Worm (Caenorhabditis elegans) whole organism, dauer: Measurements from ENCODE around the gene col-119.

ENCODE experiments used
- unc-62 ChIP-seq: sonication (generic microtip); optimal IDR thresholded peaks from 2 replicates; lab custom pipeline; 2017; ENCODE audit warnings: missing biosample characterization, missing genetic modification reagents, missing genetic modification characterization

Gene col-119

ce11 chrIV:8979695-8980094 lies at the start of gene col-119:
TSS of gene col-119 (minus strand) at chrIV:8979795.
- no peak for TF ChIP-seq unc-62 (GFP tag; lab: Kevin White, UChicago)

ce11 chrIV:9021245-9021779 lies 41.7 kb upstream of the col-119 start:
- no peak for TF ChIP-seq unc-62 (GFP tag; lab: Kevin White, UChicago)

- TF ChIP-seq unc-62 (GFP tag; lab: Kevin White, UChicago) = no peak
Measured at ce11 chrIV:9020840-9021239, 41.2 kb upstream of the col-119 start, which contains the start of gene C53D6.4. TSS of gene C53D6.4 (minus strand) at chrIV:9020940.

- TF ChIP-seq unc-62 (GFP tag; lab: Kevin White, UChicago) = no peak
Measured at ce11 chrIV:9016477-9016876, 36.9 kb upstream of the col-119 start, which contains the start of gene acc-2. TSS of gene acc-2 (plus strand) at chrIV:9016777.

ce11 chrIV:9010257-9010656 lies 30.7 kb upstream of the col-119 start, which contains the start of gene C53D6.11:
TSS of gene C53D6.11 (plus strand) at chrIV:9010584.
- no peak for TF ChIP-seq unc-62 (GFP tag; lab: Kevin White, UChicago)

- no peak for TF ChIP-seq unc-62 (GFP tag; lab: Kevin White, UChicago)
Measured at ce11 chrIV:9007947-9008346, 28.4 kb upstream of the col-119 start.

ce11 chrIV:9005310-9005709 lies 25.7 kb upstream of the col-119 start, which contains the start of gene unc-129:
TSS of gene unc-129 (minus strand) at chrIV:9005410.
- no peak for TF ChIP-seq unc-62 (GFP tag; lab: Kevin White, UChicago)

- TF ChIP-seq unc-62 (GFP tag; lab: Kevin White, UChicago) = no peak
Measured at ce11 chrIV:9002636-9003035, 23.0 kb upstream of the col-119 start, which contains the start of gene C53D6.8. TSS of gene C53D6.8 (minus strand) at chrIV:9002736.

- no peak for TF ChIP-seq unc-62 (GFP tag; lab: Kevin White, UChicago)
Measured at ce11 chrIV:9001184-9001583, 21.6 kb upstream of the col-119 start.

- no peak for TF ChIP-seq unc-62 (GFP tag; lab: Kevin White, UChicago)
Measured at ce11 chrIV:9000664-9001063, 21.1 kb upstream of the col-119 start.

- no peak for TF ChIP-seq unc-62 (GFP tag; lab: Kevin White, UChicago)
Measured at ce11 chrIV:8994487-8994886, 14.9 kb upstream of the col-119 start.

ce11 chrIV:8992786-8993185 lies 13.2 kb upstream of the col-119 start, which contains the start of gene mltn-12:
TSS of gene mltn-12 (plus strand) at chrIV:8993086.
- TF ChIP-seq unc-62 (GFP tag; lab: Kevin White, UChicago) = no peak

ce11 chrIV:8986761-8987316 lies 7.2 kb upstream of the col-119 start, which contains the start of gene bre-1:
TSS of gene bre-1 (plus strand) at chrIV:8987266.
- TF ChIP-seq unc-62 (GFP tag; lab: Kevin White, UChicago) = no peak

ce11 chrIV:8984566-8984965 lies 5.0 kb upstream of the col-119 start, which contains the start of gene nstp-1:
TSS of gene nstp-1 (plus strand) at chrIV:8984866.
- no peak for TF ChIP-seq unc-62 (GFP tag; lab: Kevin White, UChicago)

- TF ChIP-seq unc-62 (GFP tag; lab: Kevin White, UChicago) = no peak
Measured at ce11 chrIV:8979062-8979612, 458 bp downstream of the col-119 start.

- TF ChIP-seq unc-62 (GFP tag; lab: Kevin White, UChicago) = no peak
Measured at ce11 chrIV:8978047-8978446, 1.5 kb downstream of the col-119 start.

ce11 chrIV:8975331-8975625 lies 4.3 kb downstream of the col-119 start, which contains the start of gene pdzd-8:
TSS of gene pdzd-8 (plus strand) at chrIV:8975526.
- no peak for TF ChIP-seq unc-62 (GFP tag; lab: Kevin White, UChicago)
